Worm (Caenorhabditis elegans): ENCODE results near the gene F54B11.4.

- TF ChIP-seq Y67H2A.10 (GFP tag; conservative IDR thresholded peaks at IDR 0.05), result no peak
- no peak for TF ChIP-seq snpc-4 (GFP tag; optimal IDR thresholded peaks at IDR 0.05)
- TF ChIP-seq snpc-4 (tag; optimal IDR thresholded peaks at IDR 0.05), result no peak
- no peak for TF ChIP-seq B0019.2 (GFP tag; conservative IDR thresholded peaks at IDR 0.05)
- TF ChIP-seq nhr-27 (tag; optimal IDR thresholded peaks at IDR 0.05), result no peak
- TF ChIP-seq unc-62 (GFP tag; optimal IDR thresholded peaks at IDR 0.05), result no peak
- TF ChIP-seq let-607 (tag; optimal IDR thresholded peaks at IDR 0.05), result no peak
- no peak for TF ChIP-seq sea-2 (GFP tag; IDR thresholded peaks at IDR 0.05)
- no peak for TF ChIP-seq F22D6.2 (tag; optimal IDR thresholded peaks at IDR 0.05)
- TF ChIP-seq hmg-20 (GFP tag; IDR thresholded peaks at IDR 0.05), result no peak
- TF ChIP-seq attf-6 (GFP tag; IDR thresholded peaks at IDR 0.05), result no peak
- no peak for TF ChIP-seq Y95B8A.8 (GFP tag; IDR thresholded peaks at IDR 0.05)
- TF ChIP-seq gei-17 (GFP tag; optimal IDR thresholded peaks at IDR 0.05), result no peak
- TF ChIP-seq sptf-2 (GFP tag; optimal IDR thresholded peaks at IDR 0.05), result no peak
- TF ChIP-seq repo-1 (tag; optimal IDR thresholded peaks at IDR 0.05), result no peak
Observed at ce11 chrX:13566436-13566835, 26.0 kb upstream of the F54B11.4 start, which contains the start of gene R01E6.2.

All from whole organism, young adult.